Worm (Caenorhabditis elegans) whole organism, midembryonic: Measurements from ENCODE around the gene idpp-3.

ENCODE experiments used
- T22C8.4 ChIP-seq: fragments of 200-800 bp; sonication (Bioruptor generic); IDR thresholded peaks from 2 replicates; pipeline ENCODE4 v1.3.6; 2022; ENCODE audit warnings: missing genetic modification characterization, missing compliant biosample characterization
- flt-1 ChIP-seq: fragments of 200-800 bp; sonication (Bioruptor generic); IDR thresholded peaks from 2 replicates; pipeline ENCODE4 v1.3.6; 2022; ENCODE audit warnings: missing genetic modification characterization, missing compliant biosample characterization
- klf-2 ChIP-seq: fragments of 200-800 bp; sonication (Bioruptor generic); conservative IDR thresholded peaks from 2 replicates; pipeline ENCODE4 v1.3.6; 2022; ENCODE audit warnings: missing genetic modification reagents, missing genetic modification characterization, missing compliant biosample characterization
- med-1 ChIP-seq: sonication (generic microtip); optimal IDR thresholded peaks from 2 replicates; lab custom pipeline; 2017; ENCODE audit warnings: missing genetic modification characterization, mild to moderate bottlenecking, missing compliant biosample characterization, antibody characterized with exemption, missing genetic modification reagents; ENCODE audit not compliant: insufficient read depth
- ref-1 ChIP-seq: fragments of 200-800 bp; sonication (Bioruptor generic); conservative IDR thresholded peaks from 2 replicates; pipeline ENCODE4 v1.3.6; 2022; ENCODE audit warnings: missing genetic modification reagents, missing genetic modification characterization, missing compliant biosample characterization

ce11 chrX:14951797-14952196 lies 9.6 kb downstream of the idpp-3 start:
- TF ChIP-seq flt-1 (GFP tag; lab: Robert Waterston, UW) = no peak
- no peak for TF ChIP-seq klf-2
- TF ChIP-seq ref-1 = no peak
- TF ChIP-seq med-1 = no peak
- TF ChIP-seq T22C8.4 (GFP tag; lab: Robert Waterston, UW) = no peak
